Worm (Caenorhabditis elegans): ENCODE measurements around the gene F56D5.6.

DNA sequence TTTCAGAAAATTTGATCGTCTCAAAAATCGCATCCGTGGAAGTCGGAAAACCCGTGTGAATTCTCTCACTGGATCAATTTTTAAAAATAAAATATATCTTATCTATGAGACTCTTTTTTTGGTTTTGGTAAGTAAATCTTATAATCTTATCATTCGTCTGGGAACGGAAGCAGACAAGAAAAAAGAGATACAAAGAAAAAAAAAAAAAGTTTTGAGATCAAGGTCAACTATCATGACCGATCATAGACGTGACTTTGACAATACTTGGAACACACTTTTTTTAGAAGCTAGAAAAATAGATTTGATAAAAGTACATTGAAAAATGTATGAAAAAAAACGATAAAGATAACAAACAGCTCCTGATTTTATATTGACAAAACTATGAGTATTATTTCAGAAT, 25.2 kb upstream of the F56D5.6 start:
- no peak for TF ChIP-seq unc-55 (GFP tag; optimal IDR thresholded peaks at IDR 0.05)
- no peak for TF ChIP-seq pha-4 (tag; optimal IDR thresholded peaks at IDR 0.05)
- TF ChIP-seq ceh-6 (GFP tag; optimal IDR thresholded peaks at IDR 0.05) = no peak
- TF ChIP-seq hlh-30 (tag; optimal IDR thresholded peaks at IDR 0.05; ENCODE audit: insufficient read depth) = no peak
- TF ChIP-seq sox-4 (tag; optimal IDR thresholded peaks at IDR 0.05) = no peak
- no peak for TF ChIP-seq gmeb-2 (tag; optimal IDR thresholded peaks at IDR 0.05)
- TF ChIP-seq ama-1 (optimal IDR thresholded peaks at IDR 0.05) = no peak
- TF ChIP-seq nhr-11 (tag; optimal IDR thresholded peaks at IDR 0.05) = no peak
- no peak for TF ChIP-seq ceh-19 (GFP tag; optimal IDR thresholded peaks at IDR 0.05)
- no peak for TF ChIP-seq dve-1 (tag; optimal IDR thresholded peaks at IDR 0.05)
- no peak for TF ChIP-seq ref-2 (tag; optimal IDR thresholded peaks at IDR 0.05)
- TF ChIP-seq F13H6.1 (tag; optimal IDR thresholded peaks at IDR 0.05) = no peak
- TF ChIP-seq eyg-1 (tag; optimal IDR thresholded peaks at IDR 0.05) = no peak

Measured in whole organism, late embryonic.